Worm (Caenorhabditis elegans) whole organism, young adult: Measurements from ENCODE around the gene hmgr-1.

Experiments used
- B0035.1 ChIP-seq: sonication (generic microtip); optimal IDR thresholded peaks from 2 replicates; lab custom pipeline; 2016; ENCODE audit warnings: missing genetic modification characterization, mild to moderate bottlenecking, missing compliant biosample characterization, missing genotype, missing genetic modification reagents
- B0336.3 ChIP-seq: fragments of 200-800 bp; sonication (Bioruptor generic); IDR thresholded peaks from 2 replicates; pipeline ENCODE4 v1.3.6; 2022; ENCODE audit warnings: missing genetic modification characterization, missing compliant biosample characterization
- F23B12.7 ChIP-seq: sonication (generic microtip); optimal IDR thresholded peaks from 2 replicates; lab custom pipeline; 2017; ENCODE audit warnings: missing genetic modification characterization, mild to moderate bottlenecking, missing compliant biosample characterization, antibody characterized with exemption, moderate library complexity; ENCODE audit not compliant: insufficient read depth
- F57C9.4 ChIP-seq: sonication (generic microtip); optimal IDR thresholded peaks from 2 replicates; lab custom pipeline; 2017; ENCODE audit warnings: mild to moderate bottlenecking, missing genetic modification characterization, missing compliant biosample characterization
- K11D2.4 ChIP-seq: fragments of 200-800 bp; sonication (Bioruptor generic); IDR thresholded peaks from 2 replicates; pipeline ENCODE4 v1.3.6; 2022; ENCODE audit warnings: missing genetic modification reagents, missing genetic modification characterization, missing compliant biosample characterization
- T26A5.8 ChIP-seq: sonication (generic microtip); optimal IDR thresholded peaks from 2 replicates; lab custom pipeline; 2016; ENCODE audit warnings: missing genetic modification characterization, missing compliant biosample characterization
- Y53G8AR.9 ChIP-seq: fragments of 200-800 bp; sonication (Bioruptor generic); conservative IDR thresholded peaks from 2 replicates; pipeline ENCODE4 v1.3.6; 2022; ENCODE audit warnings: missing genetic modification reagents, missing genetic modification characterization, missing compliant biosample characterization
- Y56A3A.18 ChIP-seq: fragments of 200-800 bp; sonication (Bioruptor generic); IDR thresholded peaks from 2 replicates; pipeline ENCODE4 v1.3.6; 2022; ENCODE audit warnings: missing genetic modification reagents, missing genetic modification characterization, missing compliant biosample characterization
- Y67H2A.10 ChIP-seq: fragments of 200-800 bp; sonication (Bioruptor generic); conservative IDR thresholded peaks from 2 replicates; pipeline ENCODE4 v1.3.6; 2022; ENCODE audit warnings: missing genetic modification reagents, missing genetic modification characterization, missing compliant biosample characterization
- Y95B8A.8 ChIP-seq: fragments of 200-800 bp; sonication (Bioruptor generic); IDR thresholded peaks from 2 replicates; pipeline ENCODE4 v1.3.6; 2022; ENCODE audit warnings: missing genetic modification reagents, missing genetic modification characterization, missing compliant biosample characterization
- aptf-3 ChIP-seq: fragments of 200-800 bp; sonication (Bioruptor generic); IDR thresholded peaks from 2 replicates; pipeline ENCODE4 v1.3.6; 2022; ENCODE audit warnings: missing genetic modification characterization, missing compliant biosample characterization
- attf-6 ChIP-seq: fragments of 200-800 bp; sonication (Bioruptor generic); IDR thresholded peaks from 2 replicates; pipeline ENCODE4 v1.3.6; 2022; ENCODE audit warnings: missing genetic modification reagents, missing genetic modification characterization, missing compliant biosample characterization
- bed-2 ChIP-seq: fragments of 200-800 bp; sonication (Bioruptor generic); IDR thresholded peaks from 2 replicates; pipeline ENCODE4 v1.3.6; 2022; ENCODE audit warnings: missing genetic modification reagents, missing genetic modification characterization, missing compliant biosample characterization
- cebp-1 ChIP-seq, 2 experiments: fragments of 200-800 bp in 1 of 2; sonication (Bioruptor generic) in 1 of 2; sonication (generic microtip) in 1 of 2; IDR thresholded peaks in 1 of 2; optimal IDR thresholded peaks in 1 of 2; 2 replicates each; pipeline versions ENCODE4 v1.3.6 to Lab custom; 2017 to 2022; ENCODE audit warnings: missing compliant biosample characterization in 2 of 2, missing genetic modification characterization in 2 of 2, mild to moderate bottlenecking in 1 of 2, missing genetic modification reagents in 1 of 2, moderate library complexity in 1 of 2
- ceh-58 ChIP-seq: fragments of 200-800 bp; sonication (Bioruptor generic); IDR thresholded peaks from 2 replicates; pipeline ENCODE4 v1.3.6; 2022; ENCODE audit warnings: missing genetic modification characterization, missing compliant biosample characterization
- chd-7 ChIP-seq: sonication (generic microtip); optimal IDR thresholded peaks from 2 replicates; lab custom pipeline; 2016; ENCODE audit warnings: mild to moderate bottlenecking, missing genetic modification characterization, moderate library complexity, missing compliant biosample characterization
- efl-1 ChIP-seq: fragments of 150-350 bp; optimal IDR thresholded peaks from 2 replicates; lab custom pipeline; 2014; ENCODE audit warnings: missing biosample characterization, missing genetic modification reagents, missing genetic modification characterization
- ekl-4 ChIP-seq: fragments of 200-800 bp; sonication (Bioruptor generic); IDR thresholded peaks from 2 replicates; pipeline ENCODE4 v1.3.6; 2022; ENCODE audit warnings: missing genetic modification reagents, missing genetic modification characterization, missing compliant biosample characterization
- ets-4 ChIP-seq: fragments of 200-800 bp; sonication (Bioruptor generic); optimal IDR thresholded peaks from 2 replicates; lab custom pipeline; 2018; ENCODE audit warnings: mild to moderate bottlenecking, missing genetic modification characterization, missing compliant biosample characterization
- hlh-12 ChIP-seq: sonication (generic microtip); optimal IDR thresholded peaks from 2 replicates; lab custom pipeline; 2016; ENCODE audit warnings: missing genetic modification characterization, missing compliant biosample characterization
- hrde-1 ChIP-seq: sonication (generic microtip); optimal IDR thresholded peaks from 2 replicates; lab custom pipeline; 2016; ENCODE audit warnings: missing genetic modification characterization, mild to moderate bottlenecking, missing compliant biosample characterization, moderate library complexity, missing genotype, missing genetic modification reagents, borderline replicate concordance
- hsf-1 ChIP-seq: fragments of 200-800 bp; sonication (Bioruptor generic); IDR thresholded peaks from 2 replicates; pipeline ENCODE4 v1.3.6; 2022; ENCODE audit warnings: missing genetic modification reagents, missing genetic modification characterization, missing compliant biosample characterization
- lin-40 ChIP-seq: sonication (generic microtip); optimal IDR thresholded peaks from 2 replicates; lab custom pipeline; 2016; ENCODE audit warnings: missing genetic modification characterization, mild to moderate bottlenecking, missing compliant biosample characterization, missing genotype, missing genetic modification reagents
- lsl-1 ChIP-seq: fragments of 200-800 bp; sonication (Bioruptor generic); optimal IDR thresholded peaks from 2 replicates; lab custom pipeline; 2018; ENCODE audit warnings: mild to moderate bottlenecking, missing genetic modification characterization, moderate library complexity, missing compliant biosample characterization
- madf-3 ChIP-seq: fragments of 200-800 bp; sonication (Bioruptor generic); IDR thresholded peaks from 2 replicates; pipeline ENCODE4 v1.3.6; 2022; ENCODE audit warnings: missing genetic modification reagents, missing genetic modification characterization, missing compliant biosample characterization
- madf-8 ChIP-seq: fragments of 200-800 bp; sonication (Bioruptor generic); conservative IDR thresholded peaks from 2 replicates; pipeline ENCODE4 v1.3.6; 2022; ENCODE audit warnings: missing genetic modification reagents, missing genetic modification characterization, missing compliant biosample characterization
- nfyb-1 ChIP-seq: fragments of 200-800 bp; sonication (Bioruptor generic); IDR thresholded peaks from 2 replicates; pipeline ENCODE4 v1.3.6; 2022; ENCODE audit warnings: missing genetic modification reagents, missing genetic modification characterization, missing compliant biosample characterization
- nhr-27 ChIP-seq: fragments of 200-800 bp; sonication (Bioruptor generic); optimal IDR thresholded peaks from 2 replicates; lab custom pipeline; 2018; ENCODE audit warnings: mild to moderate bottlenecking, missing genetic modification characterization, moderate library complexity, missing compliant biosample characterization
- pbrm-1 ChIP-seq: fragments of 200-800 bp; sonication (Bioruptor generic); IDR thresholded peaks from 2 replicates; pipeline ENCODE4 v1.3.6; 2022; ENCODE audit warnings: missing genetic modification reagents, missing genetic modification characterization, missing compliant biosample characterization
- repo-1 ChIP-seq: sonication (generic microtip); optimal IDR thresholded peaks from 2 replicates; lab custom pipeline; 2017; ENCODE audit warnings: mild to moderate bottlenecking, missing genetic modification characterization, missing compliant biosample characterization
- snpc-1.3 ChIP-seq: sonication (generic microtip); optimal IDR thresholded peaks from 2 replicates; lab custom pipeline; 2017; ENCODE audit warnings: missing genetic modification characterization, mild to moderate bottlenecking, missing compliant biosample characterization, antibody characterized with exemption, moderate library complexity, missing genotype, missing genetic modification reagents; ENCODE audit not compliant: insufficient read depth
- snpc-3.4 ChIP-seq: sonication (generic microtip); optimal IDR thresholded peaks from 2 replicates; lab custom pipeline; 2017; ENCODE audit warnings: missing genetic modification characterization, mild to moderate bottlenecking, missing compliant biosample characterization, antibody characterized with exemption, moderate library complexity, missing genotype, missing genetic modification reagents
- snpc-4 ChIP-seq, 5 experiments: fragments of 150-350 bp in 1 of 5; sonication (generic microtip) in 4 of 5; optimal IDR thresholded peaks; 2 replicates each; lab custom pipeline; 2014 to 2018; ENCODE audit warnings: missing genetic modification characterization in 5 of 5, missing biosample characterization in 3 of 5, antibody characterized with exemption in 2 of 5, mild to moderate bottlenecking in 2 of 5, missing compliant biosample characterization in 2 of 5, missing genotype in 2 of 5, moderate library complexity in 2 of 5, missing genetic modification reagents in 1 of 5
- somi-1 ChIP-seq: fragments of 200-800 bp; sonication (Bioruptor generic); optimal IDR thresholded peaks from 2 replicates; lab custom pipeline; 2018; ENCODE audit warnings: mild to moderate bottlenecking, missing genetic modification characterization, missing compliant biosample characterization
- sptf-2 ChIP-seq: fragments of 200-800 bp; sonication (Bioruptor generic); optimal IDR thresholded peaks from 2 replicates; lab custom pipeline; 2018; ENCODE audit warnings: mild to moderate bottlenecking, missing genetic modification characterization, missing compliant biosample characterization
- tbp1 ChIP-seq: fragments of 200-800 bp; sonication (Bioruptor generic); optimal IDR thresholded peaks from 2 replicates; lab custom pipeline; 2018; ENCODE audit warnings: mild to moderate bottlenecking, missing genetic modification characterization, missing compliant biosample characterization
- tbx-9 ChIP-seq: sonication (generic microtip); optimal IDR thresholded peaks from 2 replicates; lab custom pipeline; 2016; ENCODE audit warnings: borderline replicate concordance, missing genetic modification characterization, inconsistent platforms, missing compliant biosample characterization
- unc-62 ChIP-seq: fragments of 150-350 bp; optimal IDR thresholded peaks from 2 replicates; lab custom pipeline; 2014; ENCODE audit warnings: missing biosample characterization, missing genetic modification reagents, missing genetic modification characterization
- zim-3 ChIP-seq: sonication (generic microtip); optimal IDR thresholded peaks from 2 replicates; lab custom pipeline; 2017; ENCODE audit warnings: mild to moderate bottlenecking, missing genetic modification characterization, moderate library complexity, missing compliant biosample characterization
- ztf-22 ChIP-seq: fragments of 200-800 bp; sonication (Bioruptor generic); optimal IDR thresholded peaks from 2 replicates; lab custom pipeline; 2018; ENCODE audit warnings: mild to moderate bottlenecking, missing genetic modification characterization, moderate library complexity, missing compliant biosample characterization
- ztf-26 ChIP-seq: sonication (generic microtip); optimal IDR thresholded peaks from 2 replicates; lab custom pipeline; 2017; ENCODE audit warnings: missing genetic modification characterization, missing compliant biosample characterization
- ztf-3 ChIP-seq: fragments of 200-800 bp; sonication (Bioruptor generic); optimal IDR thresholded peaks from 2 replicates; lab custom pipeline; 2018; ENCODE audit warnings: mild to moderate bottlenecking, missing genetic modification characterization, missing compliant biosample characterization

The hmgr-1 gene

DNA sequence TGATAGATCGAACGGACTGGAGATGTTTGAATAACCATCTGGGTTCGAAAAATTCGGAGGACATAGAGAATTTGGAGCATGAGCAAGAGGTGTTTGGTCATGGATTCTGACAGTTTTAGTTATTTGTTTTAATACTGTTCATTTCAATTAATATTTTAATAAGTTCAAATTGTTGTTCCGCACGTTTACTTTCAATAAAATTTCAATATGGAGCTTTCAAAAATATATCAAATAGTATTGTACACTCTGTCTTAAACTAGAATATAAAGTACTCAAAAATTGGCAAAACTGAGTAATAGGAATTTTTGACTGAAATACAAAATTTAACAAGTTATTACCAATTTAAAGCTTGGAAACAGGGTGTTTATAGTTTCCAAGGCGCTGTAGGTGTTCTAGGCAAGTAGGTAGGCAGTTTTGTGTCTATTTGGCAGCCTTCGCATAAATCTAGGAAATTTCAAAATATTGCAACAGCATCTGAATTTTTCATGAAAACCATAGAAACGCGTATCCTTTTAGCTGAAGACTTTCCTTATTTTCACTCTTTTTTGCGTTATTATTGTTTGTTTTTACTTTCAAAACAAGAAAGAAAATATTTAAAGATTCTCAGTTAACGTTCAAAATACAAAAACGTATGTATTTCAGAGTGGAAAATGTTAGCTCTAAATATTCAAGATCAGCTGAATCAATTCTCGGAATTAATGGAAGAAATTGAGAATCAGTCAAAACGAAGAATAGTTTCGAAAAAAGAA, 7.9 kb downstream of the hmgr-1 start, which contains the start of the genes T20B12.5 and T20B12.4:
Gene T20B12.5, minus strand, starts transcription at position 101 of the 749 bp plus-strand sequence.
Gene T20B12.4, plus strand, starts transcription at position 699 of the 749 bp plus-strand sequence.
- TF ChIP-seq madf-8 (GFP tag; lab: Robert Waterston, UW) (no peak), lsl-1 (GFP tag; lab: Kevin White, UChicago) (no peak), ceh-58 (GFP tag; lab: Robert Waterston, UW) (no peak), ekl-4 (GFP tag; lab: Robert Waterston, UW) (no peak), zim-3 (tag; lab: Kevin White, UChicago) (no peak), ztf-26 (tag; lab: Kevin White, UChicago) (no peak), ztf-3 (GFP tag; lab: Kevin White, UChicago) (no peak), tbp1 (GFP tag; lab: Kevin White, UChicago) (no peak), K11D2.4 (GFP tag; lab: Robert Waterston, UW) (no peak), Y53G8AR.9 (no peak), sptf-2 (GFP tag; lab: Kevin White, UChicago) (no peak), nfyb-1 (no peak), hlh-12 (tag; lab: Kevin White, UChicago) (no peak), ztf-22 (GFP tag; lab: Kevin White, UChicago) (no peak), snpc-3.4 (tag; lab: Kevin White, UChicago) (no peak), B0035.1 (no peak), hsf-1 (GFP tag; lab: Robert Waterston, UW) (no peak), Y95B8A.8 (GFP tag; lab: Robert Waterston, UW) (no peak)

DNA sequence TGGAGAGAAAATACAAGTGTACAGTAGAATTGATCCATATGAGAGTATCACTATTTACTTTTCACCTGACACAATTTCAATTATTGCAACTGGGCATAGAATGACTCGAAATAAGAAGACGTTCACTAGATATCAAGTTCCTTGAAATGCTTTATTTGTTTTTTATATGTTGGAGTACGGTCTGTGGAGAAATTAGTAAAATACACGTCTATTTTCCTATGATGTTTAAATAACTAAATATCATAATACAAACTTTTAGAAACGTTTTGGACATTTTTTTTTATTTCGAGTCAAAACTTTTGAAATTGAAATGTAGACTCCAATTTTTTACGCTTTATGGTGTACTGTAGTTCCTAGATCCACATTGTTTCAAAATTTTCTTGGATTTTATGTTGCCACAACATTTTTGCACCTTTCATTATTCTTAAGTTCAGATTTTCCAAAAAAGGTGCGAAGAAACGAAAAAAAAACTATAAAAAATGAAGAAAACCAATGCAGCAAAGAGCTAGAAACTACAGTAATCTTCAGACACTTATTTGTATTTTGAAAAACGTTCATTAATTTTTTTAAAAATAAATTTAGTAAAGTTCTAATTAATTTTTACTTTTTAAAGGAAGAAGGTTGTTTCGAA, 10.2 kb downstream of the hmgr-1 start:
- TF ChIP-seq chd-7 (tag; lab: Kevin White, UChicago) (peak; percentile 39), Y95B8A.8 (GFP tag; lab: Robert Waterston, UW) (0 out of 2 replicates have a peak, but pooled peaks have one; percentile 11), T26A5.8 (tag; lab: Kevin White, UChicago) (peak; percentile 21), somi-1 (GFP tag; lab: Kevin White, UChicago) (peak; percentile 34), B0035.1 (no peak), madf-3 (GFP tag; lab: Robert Waterston, UW) (no peak), cebp-1 (GFP tag; IDR thresholded peaks at IDR 0.05; lab: Robert Waterston, UW) (no peak), cebp-1 (tag; optimal IDR thresholded peaks at IDR 0.05; lab: Kevin White, UChicago) (peak; percentile 43), hrde-1 (tag; lab: Kevin White, UChicago) (no peak), pbrm-1 (GFP tag; lab: Robert Waterston, UW) (0 out of 2 replicates have a peak, but pooled peaks have one; percentile 36), F57C9.4 (tag; lab: Kevin White, UChicago) (peak; percentile 45), Y67H2A.10 (GFP tag; lab: Robert Waterston, UW) (no peak), ztf-26 (tag; lab: Kevin White, UChicago) (no peak), tbx-9 (tag; lab: Kevin White, UChicago) (no peak), attf-6 (no peak), aptf-3 (GFP tag; lab: Robert Waterston, UW) (no peak), F23B12.7 (tag; lab: Kevin White, UChicago) (no peak), ztf-22 (GFP tag; lab: Kevin White, UChicago) (no peak), snpc-1.3 (tag; lab: Kevin White, UChicago) (no peak), unc-62 (GFP tag; lab: Kevin White, UChicago) (no peak), nhr-27 (tag; lab: Kevin White, UChicago) (no peak), snpc-4 (GFP tag; optimal IDR thresholded peaks at IDR 0.05; lab: Kevin White, UChicago) (no peak), snpc-4 (tag; optimal IDR thresholded peaks at IDR 0.05; lab: Kevin White, UChicago) (no peak), Y56A3A.18 (GFP tag; lab: Robert Waterston, UW) (0 out of 2 replicates have a peak, but pooled peaks have one; percentile 47), repo-1 (tag; lab: Kevin White, UChicago) (peak; percentile 76), bed-2 (GFP tag; lab: Robert Waterston, UW) (no peak), ets-4 (no peak), B0336.3 (0 out of 2 replicates have a peak, but pooled peaks have one; percentile 13), lin-40 (peak; percentile 48), efl-1 (GFP tag; lab: Kevin White, UChicago) (no peak)
